Worm (Caenorhabditis elegans) whole organism, L4 larva: ENCODE results near the gene lact-7.
A peak's percentile ranks its signal among the peaks of the same experiment; 100 is the strongest.

ENCODE experiments used
- F49E8.2 ChIP-seq: sonication (generic microtip); optimal IDR thresholded peaks from 2 replicates; lab custom pipeline; 2016; ENCODE audit warnings: missing compliant biosample characterization, mild to moderate bottlenecking, missing genetic modification characterization, borderline replicate concordance
- ceh-62 ChIP-seq: sonication (generic microtip); optimal IDR thresholded peaks from 2 replicates; lab custom pipeline; 2017; ENCODE audit warnings: missing biosample characterization, missing genetic modification characterization
- cey-2 ChIP-seq: sonication (generic microtip); optimal IDR thresholded peaks from 3 replicates; lab custom pipeline; 2017; ENCODE audit warnings: missing genetic modification characterization, mild to moderate bottlenecking, missing compliant biosample characterization, antibody characterized with exemption, borderline replicate concordance; ENCODE audit not compliant: insufficient read depth
- fkh-10 ChIP-seq: fragments of 150-350 bp; optimal IDR thresholded peaks from 2 replicates; lab custom pipeline; 2014; ENCODE audit warnings: missing biosample characterization, missing genetic modification reagents, missing genetic modification characterization
- hmg-1.1 ChIP-seq: fragments of 200-800 bp; sonication (Bioruptor generic); IDR thresholded peaks from 2 replicates; pipeline ENCODE4 v1.3.6; 2022; ENCODE audit warnings: missing genetic modification reagents, missing genetic modification characterization, missing compliant biosample characterization
- nhr-11 ChIP-seq: fragments of 150-350 bp; optimal IDR thresholded peaks from 2 replicates; lab custom pipeline; 2014; ENCODE audit warnings: missing biosample characterization, missing genetic modification characterization
- nhr-237 ChIP-seq: sonication (generic microtip); optimal IDR thresholded peaks from 2 replicates; lab custom pipeline; 2017; ENCODE audit warnings: missing biosample characterization, missing genetic modification characterization
- pha-4 ChIP-seq, 2 experiments: fragments of 150-350 bp in 1 of 2; fragments of 200-800 bp in 1 of 2; sonication (Bioruptor generic) in 1 of 2; IDR thresholded peaks in 1 of 2; optimal IDR thresholded peaks in 1 of 2; 2 replicates each; pipeline versions ENCODE4 v1.3.6 to Lab custom; 2014 to 2022; ENCODE audit warnings: missing genetic modification characterization in 2 of 2, missing genetic modification reagents in 2 of 2, missing biosample characterization in 1 of 2, missing compliant biosample characterization in 1 of 2
- rbr-2 ChIP-seq: sonication (generic microtip); optimal IDR thresholded peaks from 2 replicates; lab custom pipeline; 2016; ENCODE audit warnings: missing genotype, missing genetic modification characterization, missing compliant biosample characterization
- skn-1 ChIP-seq: fragments of 150-350 bp; optimal IDR thresholded peaks from 2 replicates; lab custom pipeline; 2014; ENCODE audit warnings: missing biosample characterization, missing genetic modification characterization
- ztf-11 ChIP-seq: fragments of 150-350 bp; optimal IDR thresholded peaks from 2 replicates; lab custom pipeline; 2014; ENCODE audit warnings: missing biosample characterization, missing genetic modification characterization

DNA sequence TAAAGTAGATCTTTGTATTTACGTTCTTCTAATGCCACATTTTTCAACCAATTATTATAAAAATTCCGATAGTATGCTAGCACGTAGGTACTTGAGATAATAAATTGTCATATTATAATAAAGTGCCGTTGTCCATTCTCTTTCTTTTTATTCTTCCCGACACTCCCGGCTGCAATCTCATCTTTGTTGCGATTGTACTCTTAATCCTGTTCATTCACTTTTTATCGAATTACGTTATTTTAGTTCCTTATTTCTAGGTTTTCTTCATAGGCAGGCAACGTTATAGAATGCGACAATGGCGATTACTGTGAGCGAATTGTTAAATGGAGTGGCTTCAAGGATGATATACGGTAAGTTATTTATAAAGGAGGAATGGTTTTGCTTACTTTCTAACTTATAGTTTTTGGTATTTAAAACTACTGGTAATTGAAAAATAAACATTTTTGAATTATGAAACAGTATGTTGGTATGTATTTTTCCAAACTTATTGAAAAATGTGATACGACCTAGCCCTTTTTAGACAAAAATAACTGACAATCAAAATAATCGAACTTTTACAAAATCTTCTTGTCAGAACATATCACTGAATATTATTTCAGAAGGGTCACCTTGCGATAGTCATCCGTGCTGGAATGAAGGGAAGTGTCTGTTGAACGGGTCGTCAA is 13.0 kb upstream of the lact-7 start, which contains the start of gene C40H5.2:
- TF ChIP-seq ceh-62 (tag; lab: Kevin White, UChicago) (no peak), nhr-237 (no peak), ztf-11 (tag; lab: Kevin White, UChicago) (no peak), cey-2 (tag; lab: Kevin White, UChicago) (no peak), fkh-10 (GFP tag; lab: Kevin White, UChicago) (peak; percentile 15), skn-1 (tag; lab: Kevin White, UChicago) (no peak), pha-4 (GFP tag; IDR thresholded peaks at IDR 0.05; lab: Robert Waterston, UW) (no peak), pha-4 (tag; optimal IDR thresholded peaks at IDR 0.05; lab: Kevin White, UChicago) (no peak), F49E8.2 (tag; lab: Kevin White, UChicago) (no peak), nhr-11 (tag; lab: Kevin White, UChicago) (no peak), hmg-1.1 (GFP tag; lab: Robert Waterston, UW) (no peak), rbr-2 (no peak)
